Worm (Caenorhabditis elegans) whole organism, L1 larva: ENCODE results near the gene rig-3.

Source experiments
- C16A3.4 ChIP-seq: fragments of 150-350 bp; optimal IDR thresholded peaks from 2 replicates; lab custom pipeline; 2014; ENCODE audit warnings: missing biosample characterization, missing genetic modification characterization
- C34B4.2 ChIP-seq: sonication (generic microtip); optimal IDR thresholded peaks from 2 replicates; lab custom pipeline; 2017; ENCODE audit warnings: mild to moderate bottlenecking, missing genetic modification characterization, missing compliant biosample characterization
- aha-1 ChIP-seq: fragments of 150-350 bp; optimal IDR thresholded peaks from 2 replicates; lab custom pipeline; 2014; ENCODE audit warnings: missing biosample characterization, missing genetic modification characterization
- blmp-1 ChIP-seq: fragments of 150-350 bp; optimal IDR thresholded peaks from 2 replicates; lab custom pipeline; 2014; ENCODE audit warnings: missing biosample characterization, missing genetic modification characterization
- ceh-63 ChIP-seq: fragments of 200-800 bp; sonication (Bioruptor generic); optimal IDR thresholded peaks from 2 replicates; lab custom pipeline; 2018; ENCODE audit warnings: mild to moderate bottlenecking, missing genetic modification characterization, missing compliant biosample characterization
- ceh-8 ChIP-seq: fragments of 200-800 bp; sonication (Bioruptor generic); optimal IDR thresholded peaks from 2 replicates; lab custom pipeline; 2018; ENCODE audit warnings: mild to moderate bottlenecking, missing genetic modification characterization, moderate library complexity, missing compliant biosample characterization
- ceh-82 ChIP-seq, 3 experiments: fragments of 150-350 bp in 1 of 3; sonication (generic microtip) in 2 of 3; optimal IDR thresholded peaks; 2 replicates each; lab custom pipeline; 2014 to 2017; ENCODE audit warnings: missing biosample characterization in 3 of 3, missing genetic modification characterization in 3 of 3
- dsc-1 ChIP-seq: sonication (generic microtip); optimal IDR thresholded peaks from 2 replicates; lab custom pipeline; 2016; ENCODE audit warnings: mild to moderate bottlenecking, missing genetic modification characterization, missing compliant biosample characterization
- efl-1 ChIP-seq, 4 experiments: fragments of 150-350 bp; optimal IDR thresholded peaks in 3 of 4; peaks in 1 of 4; 1 replicate in 1 of 4; 2 replicates in 3 of 4; lab custom pipeline; 2014; ENCODE audit warnings: missing biosample characterization in 2 of 4, missing genetic modification characterization in 2 of 4, missing genetic modification reagents in 2 of 4
- efl-3 ChIP-seq: fragments of 200-800 bp; sonication (Bioruptor generic); optimal IDR thresholded peaks from 2 replicates; lab custom pipeline; 2018; ENCODE audit warnings: mild to moderate bottlenecking, missing genetic modification characterization, missing compliant biosample characterization
- elt-2 ChIP-seq: sonication (generic microtip); optimal IDR thresholded peaks from 2 replicates; lab custom pipeline; 2016; ENCODE audit warnings: missing genetic modification characterization, mild to moderate bottlenecking, inconsistent platforms, missing compliant biosample characterization, missing genetic modification reagents
- elt-3 ChIP-seq, 6 experiments: fragments of 150-350 bp in 1 of 6; sonication (generic microtip); optimal IDR thresholded peaks; 2 replicates each; lab custom pipeline; 2017 to 2018; ENCODE audit warnings: missing biosample characterization in 6 of 6, missing genetic modification characterization in 6 of 6, inconsistent platforms in 1 of 6
- fkh-10 ChIP-seq: sonication (generic microtip); optimal IDR thresholded peaks from 2 replicates; lab custom pipeline; 2017; ENCODE audit warnings: missing biosample characterization, missing genetic modification reagents, missing genetic modification characterization
- fos-1 ChIP-seq: fragments of 150-350 bp; optimal IDR thresholded peaks from 2 replicates; lab custom pipeline; 2014; ENCODE audit warnings: missing biosample characterization, missing genetic modification characterization
- grh-1 ChIP-seq: fragments of 200-800 bp; sonication (Bioruptor generic); IDR thresholded peaks from 2 replicates; pipeline ENCODE4 v1.3.6; 2022; ENCODE audit warnings: missing genetic modification reagents, missing genetic modification characterization, missing compliant biosample characterization
- hpl-2 ChIP-seq: fragments of 150-350 bp; optimal IDR thresholded peaks from 2 replicates; lab custom pipeline; 2014; ENCODE audit warnings: missing biosample characterization, missing genetic modification reagents, missing genetic modification characterization
- isw-1 ChIP-seq: fragments of 200-800 bp; sonication (Bioruptor generic); IDR thresholded peaks from 2 replicates; pipeline ENCODE4 v1.3.6; 2022; ENCODE audit warnings: missing genetic modification characterization, missing compliant biosample characterization
- lin-13 ChIP-seq: fragments of 150-350 bp; optimal IDR thresholded peaks from 2 replicates; lab custom pipeline; 2014; ENCODE audit warnings: missing biosample characterization, missing genetic modification reagents, missing genetic modification characterization
- lin-14 ChIP-seq: fragments of 200-800 bp; sonication (Bioruptor generic); optimal IDR thresholded peaks from 2 replicates; lab custom pipeline; 2018; ENCODE audit warnings: mild to moderate bottlenecking, missing genetic modification characterization, moderate library complexity, missing compliant biosample characterization
- lin-15B ChIP-seq: fragments of 150-350 bp; sonication (generic microtip); optimal IDR thresholded peaks from 3 replicates; lab custom pipeline; 2014; ENCODE audit warnings: missing biosample characterization, missing genetic modification characterization
- lin-35 ChIP-seq, 2 experiments: fragments of 150-350 bp; optimal IDR thresholded peaks; 2 replicates each; lab custom pipeline; 2014; ENCODE audit warnings: missing biosample characterization in 2 of 2, missing genetic modification characterization in 2 of 2, missing genetic modification reagents in 2 of 2
- lin-39 ChIP-seq: fragments of 150-350 bp; optimal IDR thresholded peaks from 2 replicates; lab custom pipeline; 2014; ENCODE audit warnings: missing biosample characterization, missing genetic modification reagents, missing genetic modification characterization
- lir-3 ChIP-seq: sonication (generic microtip); optimal IDR thresholded peaks from 2 replicates; lab custom pipeline; 2016; ENCODE audit warnings: mild to moderate bottlenecking, missing genetic modification characterization, moderate library complexity, missing compliant biosample characterization; ENCODE audit not compliant: poor library complexity
- mab-9 ChIP-seq: fragments of 200-800 bp; sonication (Bioruptor generic); IDR thresholded peaks from 2 replicates; pipeline ENCODE4 v1.3.6; 2022; ENCODE audit warnings: missing genetic modification reagents, missing genetic modification characterization, missing compliant biosample characterization
- mep-1 ChIP-seq: fragments of 150-350 bp; optimal IDR thresholded peaks from 2 replicates; lab custom pipeline; 2014; ENCODE audit warnings: missing biosample characterization, missing genetic modification characterization
- nhr-12 ChIP-seq: sonication (generic microtip); optimal IDR thresholded peaks from 2 replicates; lab custom pipeline; 2017; ENCODE audit warnings: missing biosample characterization, missing genetic modification characterization
- nhr-19 ChIP-seq: fragments of 200-800 bp; sonication (Bioruptor generic); conservative IDR thresholded peaks from 2 replicates; pipeline ENCODE4 v1.3.6; 2022; ENCODE audit warnings: missing genetic modification characterization, missing compliant biosample characterization
- nhr-20 ChIP-seq: sonication (generic microtip); optimal IDR thresholded peaks from 2 replicates; lab custom pipeline; 2016; ENCODE audit warnings: mild to moderate bottlenecking, missing genetic modification characterization, missing compliant biosample characterization
- nhr-28 ChIP-seq: fragments of 150-350 bp; optimal IDR thresholded peaks from 2 replicates; lab custom pipeline; 2014; ENCODE audit warnings: missing biosample characterization, missing genetic modification characterization
- nhr-71 ChIP-seq: sonication (generic microtip); optimal IDR thresholded peaks from 2 replicates; lab custom pipeline; 2016; ENCODE audit warnings: mild to moderate bottlenecking, missing genetic modification characterization, moderate library complexity, missing compliant biosample characterization
- nhr-77 ChIP-seq: fragments of 150-350 bp; optimal IDR thresholded peaks from 2 replicates; lab custom pipeline; 2014; ENCODE audit warnings: missing biosample characterization, missing genetic modification characterization
- nhr-84 ChIP-seq: sonication (generic microtip); optimal IDR thresholded peaks from 2 replicates; lab custom pipeline; 2017; ENCODE audit warnings: missing biosample characterization, missing genetic modification characterization
- nhr-85 ChIP-seq: sonication (generic microtip); peaks from one replicate; lab custom pipeline; 2016; ENCODE audit warnings: missing genetic modification characterization, inconsistent platforms, missing compliant biosample characterization
- nhr-90 ChIP-seq: sonication (generic microtip); optimal IDR thresholded peaks from 2 replicates; lab custom pipeline; 2016; ENCODE audit warnings: mild to moderate bottlenecking, missing genetic modification characterization, missing compliant biosample characterization; ENCODE audit not compliant: poor library complexity
- pax-3 ChIP-seq: fragments of 200-800 bp; sonication (Bioruptor generic); optimal IDR thresholded peaks from 2 replicates; lab custom pipeline; 2018; ENCODE audit warnings: mild to moderate bottlenecking, missing genetic modification characterization, moderate library complexity, missing compliant biosample characterization
- rnt-1 ChIP-seq: sonication (generic microtip); optimal IDR thresholded peaks from 2 replicates; lab custom pipeline; 2016; ENCODE audit warnings: mild to moderate bottlenecking, missing genetic modification characterization, moderate library complexity, missing compliant biosample characterization
- skn-1 ChIP-seq: fragments of 150-350 bp; optimal IDR thresholded peaks from 2 replicates; lab custom pipeline; 2014; ENCODE audit warnings: missing biosample characterization, missing genetic modification characterization
- snpc-4 ChIP-seq: fragments of 150-350 bp; optimal IDR thresholded peaks from 2 replicates; lab custom pipeline; 2014; ENCODE audit warnings: missing biosample characterization, missing genetic modification characterization
- sox-4 ChIP-seq: sonication (generic microtip); optimal IDR thresholded peaks from 2 replicates; lab custom pipeline; 2016; ENCODE audit warnings: missing genetic modification characterization, missing compliant biosample characterization
- sup-37 ChIP-seq: fragments of 200-800 bp; sonication (Bioruptor generic); optimal IDR thresholded peaks from 2 replicates; lab custom pipeline; 2018; ENCODE audit warnings: mild to moderate bottlenecking, missing genetic modification characterization, missing compliant biosample characterization
- swsn-7 ChIP-seq: sonication (generic microtip); optimal IDR thresholded peaks from 2 replicates; lab custom pipeline; 2016; ENCODE audit warnings: missing genetic modification characterization, missing compliant biosample characterization
- tlp-1 ChIP-seq: fragments of 150-350 bp; optimal IDR thresholded peaks from 2 replicates; lab custom pipeline; 2014; ENCODE audit warnings: missing biosample characterization, missing genetic modification characterization
- unc-130 ChIP-seq: fragments of 150-350 bp; optimal IDR thresholded peaks from 2 replicates; lab custom pipeline; 2017; ENCODE audit warnings: missing biosample characterization, missing genetic modification characterization, inconsistent platforms
- unc-30 ChIP-seq: sonication (generic microtip); optimal IDR thresholded peaks from 2 replicates; lab custom pipeline; 2017; ENCODE audit warnings: missing biosample characterization, missing genetic modification characterization
- unc-62 ChIP-seq: fragments of 150-350 bp; optimal IDR thresholded peaks from 2 replicates; lab custom pipeline; 2014; ENCODE audit warnings: missing biosample characterization, missing genetic modification reagents, missing genetic modification characterization
- unc-98 ChIP-seq: fragments of 200-800 bp; sonication (Bioruptor generic); IDR thresholded peaks from 2 replicates; pipeline ENCODE4 v1.3.6; 2022; ENCODE audit warnings: missing genetic modification characterization, missing compliant biosample characterization
- vab-15 ChIP-seq: sonication (generic microtip); optimal IDR thresholded peaks from 2 replicates; lab custom pipeline; 2017; ENCODE audit warnings: missing genotype, mild to moderate bottlenecking, missing genetic modification characterization, missing compliant biosample characterization
- zag-1 ChIP-seq: fragments of 150-350 bp; optimal IDR thresholded peaks from 2 replicates; lab custom pipeline; 2014; ENCODE audit warnings: missing biosample characterization, missing genetic modification characterization

rig-3 gene

DNA sequence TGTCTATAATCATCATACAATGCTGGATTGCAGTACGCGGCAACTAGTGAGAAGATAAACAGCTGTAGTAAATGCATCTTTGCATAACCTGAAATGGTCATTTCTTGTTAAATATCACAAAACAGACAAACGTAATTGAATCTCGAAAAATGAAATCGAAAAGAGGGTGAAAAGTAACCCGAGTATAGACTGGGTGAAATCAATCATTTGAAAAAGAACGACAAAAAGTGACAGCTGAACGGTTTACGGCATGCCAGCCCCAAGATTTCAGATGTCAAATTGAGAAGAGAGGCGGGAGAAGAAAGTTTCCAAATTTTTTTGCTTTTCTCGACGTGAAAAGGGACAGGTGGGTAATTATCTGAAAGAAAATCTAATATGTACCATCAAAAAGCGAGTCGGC, 46.4 kb downstream of the rig-3 start, which contains the start of gene F14B8.4:
F14B8.4 (minus strand) TSS at position 101 of the 400 bp plus-strand sequence.
- peak; percentile 53 for TF ChIP-seq nhr-85 (tag; lab: Kevin White, UChicago)
- no peak for TF ChIP-seq unc-30 (tag; lab: Kevin White, UChicago)
- TF ChIP-seq ceh-82 (tag; optimal IDR thresholded peaks at IDR 0.05; lab: Kevin White, UChicago) = no peak

ce11 chrX:6901078-6901477, 47.7 kb downstream of the rig-3 start, which contains the start of gene pes-23:
Gene pes-23, plus strand, starts transcription at chrX:6901378.
- TF ChIP-seq snpc-4 = no peak
- TF ChIP-seq ceh-8 (GFP tag; lab: Kevin White, UChicago) = no peak
- no peak for TF ChIP-seq pax-3
- TF ChIP-seq nhr-84 (tag; lab: Kevin White, UChicago) = no peak
- TF ChIP-seq unc-62 (GFP tag; lab: Kevin White, UChicago) = no peak
- TF ChIP-seq efl-3 (GFP tag; lab: Kevin White, UChicago) = no peak
- no peak for TF ChIP-seq zag-1 (tag; lab: Kevin White, UChicago)
- TF ChIP-seq swsn-7 (tag; lab: Kevin White, UChicago) = no peak

ce11 chrX:6902958-6903357, 49.5 kb downstream of the rig-3 start:
- peak; percentile 36 for TF ChIP-seq elt-2 (tag; lab: Kevin White, UChicago)
- TF ChIP-seq ceh-8 (GFP tag; lab: Kevin White, UChicago) = no peak
- peak; percentile 15 for TF ChIP-seq unc-130 (tag; lab: Kevin White, UChicago)
- no peak for TF ChIP-seq sup-37 (GFP tag; lab: Kevin White, UChicago)
- no peak for TF ChIP-seq grh-1 (GFP tag; lab: Robert Waterston, UW)
- TF ChIP-seq fos-1 (tag; lab: Kevin White, UChicago) = peak; percentile 31
- TF ChIP-seq nhr-85 (tag; lab: Kevin White, UChicago) = peak; percentile 72
- no peak for TF ChIP-seq nhr-28 (tag; lab: Kevin White, UChicago)
- TF ChIP-seq skn-1 (tag; lab: Kevin White, UChicago) = peak; percentile 26
- peak; percentile 65 for TF ChIP-seq nhr-19
- TF ChIP-seq dsc-1 (tag; lab: Kevin White, UChicago) = peak; percentile 68
- TF ChIP-seq blmp-1 (tag; lab: Kevin White, UChicago) = peak; percentile 9
- TF ChIP-seq sox-4 = no peak
- no peak for TF ChIP-seq aha-1
- peak; percentile 51 for TF ChIP-seq swsn-7 (tag; lab: Kevin White, UChicago)
- peak; percentile 46; the same call in 1 of the 2 replicates for TF ChIP-seq mab-9
- TF ChIP-seq lin-14 (GFP tag; lab: Kevin White, UChicago) = peak; percentile 65
- TF ChIP-seq lin-39 = no peak
- peak; percentile 53 for TF ChIP-seq lin-13 (GFP tag; lab: Kevin White, UChicago)
- TF ChIP-seq fkh-10 (GFP tag; lab: Kevin White, UChicago) = no peak
- peak; percentile 68 for TF ChIP-seq C16A3.4 (tag; lab: Kevin White, UChicago)
- peak; percentile 30 for TF ChIP-seq nhr-77
- TF ChIP-seq hpl-2 (GFP tag; lab: Kevin White, UChicago) = peak; percentile 48
- TF ChIP-seq mep-1 (tag; lab: Kevin White, UChicago) = peak; percentile 31
- TF ChIP-seq ceh-82 (tag; optimal IDR thresholded peaks at IDR 0.05; lab: Kevin White, UChicago) = peak in 2 of 3 experiments; percentile 3 to 43
- peak in 1 of 2 experiments; percentile 73 for TF ChIP-seq lin-35 (GFP tag; optimal IDR thresholded peaks at IDR 0.05; lab: Kevin White, UChicago)
- peak; percentile 61 for TF ChIP-seq nhr-90 (tag; lab: Kevin White, UChicago)
- TF ChIP-seq C34B4.2 = no peak
- TF ChIP-seq tlp-1 = no peak
- TF ChIP-seq nhr-20 (tag; lab: Kevin White, UChicago) = peak; percentile 62
- peak; percentile 75 for TF ChIP-seq rnt-1
- peak in 1 of 6 experiments; percentile 26 for TF ChIP-seq elt-3 (tag; optimal IDR thresholded peaks at IDR 0.05; lab: Kevin White, UChicago)
- TF ChIP-seq efl-1 (optimal IDR thresholded peaks at IDR 0.05; lab: Kevin White, UChicago) = peak; percentile 5 to 20
- TF ChIP-seq efl-1 (GFP tag; optimal IDR thresholded peaks at IDR 0.05 in 1 of 2; lab: Kevin White, UChicago) = peak in 1 of 2 experiments; percentile 90
- no peak for TF ChIP-seq lin-15B (tag; lab: Kevin White, UChicago)
- no peak for TF ChIP-seq ceh-63 (GFP tag; lab: Kevin White, UChicago)
- no peak for TF ChIP-seq isw-1
- TF ChIP-seq vab-15 (tag; lab: Kevin White, UChicago) = no peak
- TF ChIP-seq lir-3 (tag; lab: Kevin White, UChicago) = peak; percentile 36
- peak; percentile 77 for TF ChIP-seq nhr-71 (tag; lab: Kevin White, UChicago)
- no peak for TF ChIP-seq unc-98 (GFP tag; lab: Robert Waterston, UW)
- TF ChIP-seq nhr-12 (tag; lab: Kevin White, UChicago) = no peak
